Worm (Caenorhabditis elegans) whole organism, L4 larva: ENCODE measurements around the gene C05G5.5.

Experiments
- F37D6.2 ChIP-seq: sonication (generic microtip); optimal IDR thresholded peaks from 2 replicates; lab custom pipeline; 2016; ENCODE audit warnings: mild to moderate bottlenecking, missing genetic modification characterization, missing compliant biosample characterization
- F44E2.7 ChIP-seq: fragments of 200-800 bp; sonication (Bioruptor generic); IDR thresholded peaks from 2 replicates; pipeline ENCODE4 v2.1.2; 2022; ENCODE audit warnings: missing genetic modification characterization, missing compliant biosample characterization
- F49E8.2 ChIP-seq: sonication (generic microtip); optimal IDR thresholded peaks from 2 replicates; lab custom pipeline; 2016; ENCODE audit warnings: missing compliant biosample characterization, mild to moderate bottlenecking, missing genetic modification characterization, borderline replicate concordance
- T26A8.4 ChIP-seq: fragments of 200-800 bp; sonication (Bioruptor generic); IDR thresholded peaks from 2 replicates; pipeline ENCODE4 v1.3.6; 2022; ENCODE audit warnings: missing genetic modification characterization, missing compliant biosample characterization
- Y5F2A.4 ChIP-seq: fragments of 200-800 bp; sonication (Bioruptor generic); optimal IDR thresholded peaks from 2 replicates; lab custom pipeline; 2018; ENCODE audit warnings: mild to moderate bottlenecking, missing genetic modification characterization, missing compliant biosample characterization
- ZK337.2 ChIP-seq: fragments of 200-800 bp; sonication (Bioruptor generic); IDR thresholded peaks from 2 replicates; pipeline ENCODE4 v1.3.6; 2022; ENCODE audit warnings: missing genetic modification reagents, missing genetic modification characterization, missing compliant biosample characterization
- ZK546.5 ChIP-seq, 2 experiments: sonication (generic microtip); optimal IDR thresholded peaks; 2 replicates each; lab custom pipeline; 2017; ENCODE audit warnings: missing biosample characterization in 2 of 2, missing genetic modification characterization in 2 of 2
- aha-1 ChIP-seq: fragments of 150-350 bp; peaks from one replicate; lab custom pipeline; 2014; ENCODE audit warnings: missing biosample characterization, missing genetic modification characterization
- ama-1 ChIP-seq: fragments of 150-350 bp; optimal IDR thresholded peaks from 2 replicates; lab custom pipeline; 2014; ENCODE audit warnings: inconsistent platforms, mixed read lengths
- attf-4 ChIP-seq: sonication (generic microtip); optimal IDR thresholded peaks from 3 replicates; lab custom pipeline; 2017; ENCODE audit warnings: missing biosample characterization, missing genetic modification characterization
- ceh-20 ChIP-seq: fragments of 200-800 bp; sonication (Bioruptor generic); IDR thresholded peaks from 2 replicates; pipeline ENCODE4 v1.3.6; 2022; ENCODE audit warnings: missing genetic modification reagents, missing genetic modification characterization, missing compliant biosample characterization
- ceh-62 ChIP-seq: sonication (generic microtip); optimal IDR thresholded peaks from 2 replicates; lab custom pipeline; 2017; ENCODE audit warnings: missing biosample characterization, missing genetic modification characterization
- ceh-82 ChIP-seq: sonication (generic microtip); optimal IDR thresholded peaks from 2 replicates; lab custom pipeline; 2017; ENCODE audit warnings: missing biosample characterization, missing genetic modification characterization
- ces-1 ChIP-seq: fragments of 150-350 bp; sonication (generic microtip); optimal IDR thresholded peaks from 4 replicates; lab custom pipeline; 2014; ENCODE audit warnings: missing biosample characterization, missing genetic modification reagents, missing genetic modification characterization
- cey-2 ChIP-seq: sonication (generic microtip); optimal IDR thresholded peaks from 3 replicates; lab custom pipeline; 2017; ENCODE audit warnings: missing genetic modification characterization, mild to moderate bottlenecking, missing compliant biosample characterization, antibody characterized with exemption, borderline replicate concordance; ENCODE audit not compliant: insufficient read depth
- daf-12 ChIP-seq: fragments of 150-350 bp; optimal IDR thresholded peaks from 2 replicates; lab custom pipeline; 2014; ENCODE audit warnings: missing biosample characterization, missing genetic modification reagents, missing genetic modification characterization
- daf-16 ChIP-seq, 3 experiments: sonication (generic microtip); optimal IDR thresholded peaks; 2 replicates each; lab custom pipeline; 2016 to 2017; ENCODE audit warnings: missing genetic modification characterization in 3 of 3, missing genetic modification reagents in 3 of 3, mild to moderate bottlenecking in 2 of 3, missing compliant biosample characterization in 2 of 3, missing biosample characterization in 1 of 3, moderate library complexity in 1 of 3
- daf-19 ChIP-seq: fragments of 200-800 bp; sonication (Bioruptor generic); conservative IDR thresholded peaks from 2 replicates; pipeline ENCODE4 v1.3.6; 2022; ENCODE audit warnings: missing genetic modification characterization, missing compliant biosample characterization
- dmd-6 ChIP-seq: fragments of 200-800 bp; sonication (Bioruptor generic); IDR thresholded peaks from 2 replicates; pipeline ENCODE4 v1.3.6; 2022; ENCODE audit warnings: missing genetic modification reagents, missing genetic modification characterization, missing compliant biosample characterization
- dmd-8 ChIP-seq: fragments of 200-800 bp; sonication (Bioruptor generic); IDR thresholded peaks from 2 replicates; pipeline ENCODE4 v1.3.6; 2022; ENCODE audit warnings: missing genetic modification characterization, missing compliant biosample characterization
- dmd-9 ChIP-seq: fragments of 200-800 bp; sonication (Bioruptor generic); IDR thresholded peaks from 2 replicates; pipeline ENCODE4 v1.3.6; 2022; ENCODE audit warnings: missing genetic modification reagents, missing genetic modification characterization, missing compliant biosample characterization
- dpl-1 ChIP-seq: fragments of 150-350 bp; optimal IDR thresholded peaks from 2 replicates; lab custom pipeline; 2014; ENCODE audit warnings: missing biosample characterization, missing genetic modification reagents, missing genetic modification characterization
- dve-1 ChIP-seq: sonication (generic microtip); optimal IDR thresholded peaks from 2 replicates; lab custom pipeline; 2017; ENCODE audit warnings: antibody characterized with exemption, mild to moderate bottlenecking, missing genetic modification characterization, missing compliant biosample characterization; ENCODE audit not compliant: insufficient read depth
- egl-43 ChIP-seq: fragments of 200-800 bp; sonication (Bioruptor generic); IDR thresholded peaks from 2 replicates; pipeline ENCODE4 v1.3.6; 2022; ENCODE audit warnings: missing genetic modification reagents, missing genetic modification characterization, missing compliant biosample characterization
- fkh-10 ChIP-seq: fragments of 150-350 bp; optimal IDR thresholded peaks from 2 replicates; lab custom pipeline; 2014; ENCODE audit warnings: missing biosample characterization, missing genetic modification reagents, missing genetic modification characterization
- hif-1 ChIP-seq, 2 experiments: sonication (generic microtip); optimal IDR thresholded peaks; 2 replicates each; lab custom pipeline; 2016 to 2017; ENCODE audit warnings: missing compliant biosample characterization in 2 of 2, missing genetic modification characterization in 2 of 2, missing genetic modification reagents in 2 of 2, missing genotype in 2 of 2, mild to moderate bottlenecking in 1 of 2
- hmg-1.1 ChIP-seq: fragments of 200-800 bp; sonication (Bioruptor generic); IDR thresholded peaks from 2 replicates; pipeline ENCODE4 v1.3.6; 2022; ENCODE audit warnings: missing genetic modification reagents, missing genetic modification characterization, missing compliant biosample characterization
- jun-1 ChIP-seq: fragments of 150-350 bp; optimal IDR thresholded peaks from 2 replicates; lab custom pipeline; 2014; ENCODE audit warnings: missing biosample characterization, missing genetic modification reagents, missing genetic modification characterization
- lin-15B ChIP-seq: fragments of 150-350 bp; sonication (generic microtip); optimal IDR thresholded peaks from 3 replicates; lab custom pipeline; 2014; ENCODE audit warnings: missing biosample characterization, missing genetic modification characterization
- lin-29 ChIP-seq: fragments of 200-800 bp; sonication (Bioruptor generic); IDR thresholded peaks from 2 replicates; pipeline ENCODE4 v1.3.6; 2022; ENCODE audit warnings: missing genetic modification reagents, missing genetic modification characterization, missing compliant biosample characterization
- lin-38 ChIP-seq: fragments of 200-800 bp; sonication (Bioruptor generic); IDR thresholded peaks from 2 replicates; pipeline ENCODE4 v1.3.6; 2022; ENCODE audit warnings: missing genetic modification reagents, missing genetic modification characterization, missing compliant biosample characterization
- lin-39 ChIP-seq: fragments of 150-350 bp; optimal IDR thresholded peaks from 2 replicates; lab custom pipeline; 2014; ENCODE audit warnings: missing biosample characterization, missing genetic modification reagents, missing genetic modification characterization
- lsy-2 ChIP-seq, 2 experiments: fragments of 150-350 bp in 1 of 2; sonication (generic microtip) in 1 of 2; optimal IDR thresholded peaks; 2 replicates each; lab custom pipeline; 2014 to 2017; ENCODE audit warnings: missing biosample characterization in 2 of 2, missing genetic modification characterization in 2 of 2
- mdt-29 ChIP-seq: fragments of 200-800 bp; sonication (Bioruptor generic); IDR thresholded peaks from 2 replicates; pipeline ENCODE4 v1.3.6; 2022; ENCODE audit warnings: missing genetic modification reagents, missing genetic modification characterization, missing compliant biosample characterization
- mes-2 ChIP-seq: sonication (generic microtip); optimal IDR thresholded peaks from 2 replicates; lab custom pipeline; 2016; ENCODE audit warnings: missing genotype, mild to moderate bottlenecking, missing genetic modification characterization, missing compliant biosample characterization; ENCODE audit not compliant: poor library complexity, severe bottlenecking
- mxl-3 ChIP-seq: fragments of 200-800 bp; sonication (Bioruptor generic); optimal IDR thresholded peaks from 2 replicates; lab custom pipeline; 2018; ENCODE audit warnings: mild to moderate bottlenecking, missing genetic modification characterization, missing compliant biosample characterization
- nhr-10 ChIP-seq: fragments of 150-350 bp; optimal IDR thresholded peaks from 2 replicates; lab custom pipeline; 2014; ENCODE audit warnings: missing biosample characterization, missing genetic modification characterization
- nhr-102 ChIP-seq: sonication (generic microtip); optimal IDR thresholded peaks from 2 replicates; lab custom pipeline; 2016; ENCODE audit warnings: mild to moderate bottlenecking, missing genetic modification characterization, moderate library complexity, missing compliant biosample characterization
- nhr-11 ChIP-seq: fragments of 150-350 bp; optimal IDR thresholded peaks from 2 replicates; lab custom pipeline; 2014; ENCODE audit warnings: missing biosample characterization, missing genetic modification characterization
- nhr-77 ChIP-seq: fragments of 150-350 bp; optimal IDR thresholded peaks from 2 replicates; lab custom pipeline; 2014; ENCODE audit warnings: missing biosample characterization, missing genetic modification characterization
- php-3 ChIP-seq: fragments of 200-800 bp; sonication (Bioruptor generic); IDR thresholded peaks from 2 replicates; pipeline ENCODE4 v1.3.6; 2022; ENCODE audit warnings: missing genetic modification reagents, missing genetic modification characterization, missing compliant biosample characterization
- saeg-2 ChIP-seq: fragments of 200-800 bp; sonication (Bioruptor generic); IDR thresholded peaks from 2 replicates; pipeline ENCODE4 v1.3.6; 2022; ENCODE audit warnings: missing genetic modification reagents, missing genetic modification characterization, missing compliant biosample characterization
- sdz-12 ChIP-seq: fragments of 200-800 bp; sonication (Bioruptor generic); optimal IDR thresholded peaks from 2 replicates; lab custom pipeline; 2018; ENCODE audit warnings: mild to moderate bottlenecking, missing genetic modification characterization, missing compliant biosample characterization
- set-16 ChIP-seq: fragments of 200-800 bp; sonication (Bioruptor generic); IDR thresholded peaks from 2 replicates; pipeline ENCODE4 v1.3.6; 2022; ENCODE audit warnings: missing genetic modification reagents, missing genetic modification characterization, missing compliant biosample characterization
- skn-1 ChIP-seq: fragments of 150-350 bp; optimal IDR thresholded peaks from 2 replicates; lab custom pipeline; 2014; ENCODE audit warnings: missing biosample characterization, missing genetic modification characterization
- snpc-1.2 ChIP-seq: fragments of 200-800 bp; sonication (Bioruptor generic); IDR thresholded peaks from 2 replicates; pipeline ENCODE4 v1.3.6; 2022; ENCODE audit warnings: missing genetic modification reagents, missing genetic modification characterization, missing compliant biosample characterization
- spr-1 ChIP-seq: sonication (generic microtip); optimal IDR thresholded peaks from 2 replicates; lab custom pipeline; 2016; ENCODE audit warnings: mild to moderate bottlenecking, missing genetic modification characterization, missing compliant biosample characterization
- unc-130 ChIP-seq: sonication (generic microtip); optimal IDR thresholded peaks from 2 replicates; lab custom pipeline; 2016; ENCODE audit warnings: missing genetic modification reagents, missing genetic modification characterization, missing compliant biosample characterization
- unc-39 ChIP-seq: sonication (generic microtip); optimal IDR thresholded peaks from 2 replicates; lab custom pipeline; 2017; ENCODE audit warnings: missing biosample characterization, missing genetic modification characterization
- ztf-11 ChIP-seq: fragments of 150-350 bp; optimal IDR thresholded peaks from 2 replicates; lab custom pipeline; 2014; ENCODE audit warnings: missing biosample characterization, missing genetic modification characterization
- ztf-7 ChIP-seq: fragments of 150-350 bp; optimal IDR thresholded peaks from 2 replicates; lab custom pipeline; 2014; ENCODE audit warnings: missing biosample characterization, missing genetic modification characterization

C05G5.5 gene

ce11 chrX:14744496-14744895, 16.4 kb downstream of the C05G5.5 start (continued):
- TF ChIP-seq dve-1 (tag; lab: Kevin White, UChicago) (peak; percentile 21), daf-12 (no peak), set-16 (peak; percentile 94), Y5F2A.4 (GFP tag; lab: Kevin White, UChicago) (no peak), T26A8.4 (peak; percentile 49; the same call in 1 of the 2 replicates), lin-29 (GFP tag; lab: Robert Waterston, UW) (no peak), ceh-82 (tag; lab: Kevin White, UChicago) (no peak), unc-130 (no peak), ama-1 (lab: Kevin White, UChicago) (no peak), attf-4 (tag; lab: Kevin White, UChicago) (no peak), ztf-11 (tag; lab: Kevin White, UChicago) (no peak), nhr-11 (no peak), ZK337.2 (GFP tag; lab: Robert Waterston, UW) (no peak), spr-1 (tag; lab: Kevin White, UChicago) (peak; percentile 45), aha-1 (tag; lab: Kevin White, UChicago) (peak; percentile 24), ces-1 (GFP tag; lab: Kevin White, UChicago) (no peak), daf-16 (GFP tag; optimal IDR thresholded peaks at IDR 0.05; lab: Kevin White, UChicago) (peak in 1 of 2 experiments; percentile 39), daf-16 (tag; optimal IDR thresholded peaks at IDR 0.05; lab: Kevin White, UChicago) (peak; percentile 82), php-3 (GFP tag; lab: Robert Waterston, UW) (peak; percentile 70), ceh-20 (GFP tag; lab: Robert Waterston, UW) (no peak), mdt-29 (GFP tag; lab: Robert Waterston, UW) (no peak), dmd-8 (no peak), sdz-12 (no peak), skn-1 (no peak), dmd-9 (GFP tag; lab: Robert Waterston, UW) (no peak), fkh-10 (no peak), nhr-77 (tag; lab: Kevin White, UChicago) (no peak), unc-39 (tag; lab: Kevin White, UChicago) (no peak), dpl-1 (GFP tag; lab: Kevin White, UChicago) (no peak), jun-1 (tag; lab: Kevin White, UChicago) (no peak), F44E2.7 (0 out of 2 replicates have a peak, but pooled peaks have one; percentile 46), lsy-2 (tag; optimal IDR thresholded peaks at IDR 0.05; lab: Kevin White, UChicago) (peak in 1 of 2 experiments; percentile 3), hif-1 (tag; optimal IDR thresholded peaks at IDR 0.05; lab: Kevin White, UChicago) (peak in 1 of 2 experiments; percentile 56), nhr-102 (tag; lab: Kevin White, UChicago) (no peak), F49E8.2 (tag; lab: Kevin White, UChicago) (no peak), ZK546.5 (tag; optimal IDR thresholded peaks at IDR 0.05; lab: Kevin White, UChicago) (no peak), lin-38 (GFP tag; lab: Robert Waterston, UW) (no peak), dmd-6 (GFP tag; lab: Robert Waterston, UW) (0 out of 2 replicates have a peak, but pooled peaks have one; percentile 20), ztf-7 (peak; percentile 11), egl-43 (GFP tag; lab: Robert Waterston, UW) (no peak; the same call in 1 of the 2 replicates), daf-19 (no peak), saeg-2 (no peak), mxl-3 (GFP tag; lab: Kevin White, UChicago) (no peak), F37D6.2 (tag; lab: Kevin White, UChicago) (no peak), lin-39 (tag; lab: Kevin White, UChicago) (no peak), ceh-62 (tag; lab: Kevin White, UChicago) (no peak), lin-15B (tag; lab: Kevin White, UChicago) (no peak), mes-2 (tag; lab: Kevin White, UChicago) (peak; percentile 6), hmg-1.1 (peak; percentile 60; the same call in 1 of the 2 replicates), cey-2 (no peak), snpc-1.2 (GFP tag; lab: Robert Waterston, UW) (no peak), nhr-10 (tag; lab: Kevin White, UChicago) (no peak)
